Fruit fly (Drosophila melanogaster) whole organism, pupa: ENCODE results near the gene CG33928.

Experiments
- CG10348 ChIP-seq: fragments of 200-800 bp; sonication (Bioruptor generic); IDR thresholded peaks from 2 replicates; pipeline ENCODE4 v1.3.6; 2022; ENCODE audit warnings: missing biosample characterization, missing genetic modification characterization
- CG12605 ChIP-seq: fragments of 200-800 bp; sonication (Bioruptor generic); IDR thresholded peaks from 2 replicates; pipeline ENCODE4 v1.3.6; 2022; ENCODE audit warnings: missing biosample characterization, missing genetic modification characterization
- CG13204 ChIP-seq: fragments of 200-800 bp; sonication (Bioruptor generic); optimal IDR thresholded peaks from 2 replicates; lab custom pipeline; 2018; ENCODE audit warnings: missing biosample characterization, mild to moderate bottlenecking, missing genetic modification characterization, moderate library complexity
- CG14655 ChIP-seq: fragments of 200-800 bp; sonication (Bioruptor generic); optimal IDR thresholded peaks from 3 replicates; lab custom pipeline; 2017; ENCODE audit warnings: mild to moderate bottlenecking, missing biosample characterization, missing genetic modification reagents, missing genetic modification characterization
- CG15710 ChIP-seq: fragments of 200-800 bp; sonication (Bioruptor generic); optimal IDR thresholded peaks from 2 replicates; lab custom pipeline; 2018; ENCODE audit warnings: missing biosample characterization, mild to moderate bottlenecking, missing genetic modification characterization, moderate library complexity
- CG17806 ChIP-seq: fragments of 200-800 bp; sonication (Bioruptor generic); optimal IDR thresholded peaks from 2 replicates; lab custom pipeline; 2018; ENCODE audit warnings: missing biosample characterization, mild to moderate bottlenecking, missing genetic modification characterization, moderate library complexity
- CG32121 ChIP-seq: fragments of 200-800 bp; sonication (Bioruptor generic); IDR thresholded peaks from 2 replicates; pipeline ENCODE4 v1.3.6; 2022; ENCODE audit warnings: missing biosample characterization, missing genetic modification characterization
- CG34367 ChIP-seq: fragments of 200-800 bp; sonication (Bioruptor generic); optimal IDR thresholded peaks from 2 replicates; lab custom pipeline; 2018; ENCODE audit warnings: missing biosample characterization, mild to moderate bottlenecking, missing genetic modification characterization
- CG4496 ChIP-seq: fragments of 200-800 bp; sonication (Bioruptor generic); IDR thresholded peaks from 3 replicates; pipeline ENCODE4 v1.3.6; 2022; ENCODE audit warnings: missing biosample characterization, missing genetic modification characterization
- CG8159 ChIP-seq: fragments of 200-800 bp; sonication (Bioruptor generic); optimal IDR thresholded peaks from 3 replicates; lab custom pipeline; 2018; ENCODE audit warnings: missing biosample characterization, mild to moderate bottlenecking, missing genetic modification characterization, moderate library complexity
- CG8301 ChIP-seq: fragments of 200-800 bp; sonication (Bioruptor generic); optimal IDR thresholded peaks from 2 replicates; lab custom pipeline; 2018; ENCODE audit warnings: missing biosample characterization, mild to moderate bottlenecking, missing genetic modification characterization
- CG9948 ChIP-seq: fragments of 200-800 bp; sonication (Bioruptor generic); optimal IDR thresholded peaks from 2 replicates; lab custom pipeline; 2018; ENCODE audit warnings: missing biosample characterization, mild to moderate bottlenecking, missing genetic modification characterization, moderate library complexity
- D1 ChIP-seq: fragments of 200-800 bp; sonication (Bioruptor generic); optimal IDR thresholded peaks from 2 replicates; lab custom pipeline; 2018; ENCODE audit warnings: missing biosample characterization, mild to moderate bottlenecking, missing genetic modification characterization, moderate library complexity
- EcR ChIP-seq: fragments of 200-800 bp; sonication (Bioruptor generic); optimal IDR thresholded peaks from 3 replicates; lab custom pipeline; 2019; ENCODE audit warnings: missing biosample characterization, missing genetic modification characterization, mild to moderate bottlenecking, moderate library complexity, missing genetic modification reagents
- Ets98B ChIP-seq: fragments of 200-800 bp; sonication (Bioruptor generic); IDR thresholded peaks from 2 replicates; pipeline ENCODE4 v1.3.6; 2022; ENCODE audit warnings: missing biosample characterization, missing genetic modification characterization
- Pif1A ChIP-seq: fragments of 200-800 bp; sonication (Bioruptor generic); optimal IDR thresholded peaks from 3 replicates; lab custom pipeline; 2016; ENCODE audit warnings: missing biosample characterization, missing genetic modification characterization
- Pif1B ChIP-seq: fragments of 200-800 bp; sonication (Bioruptor generic); optimal IDR thresholded peaks from 3 replicates; lab custom pipeline; 2016; ENCODE audit warnings: missing biosample characterization, missing genetic modification characterization
- Snoo ChIP-seq: fragments of 200-800 bp; sonication (Bioruptor generic); optimal IDR thresholded peaks from 3 replicates; lab custom pipeline; 2017; ENCODE audit warnings: missing biosample characterization, mild to moderate bottlenecking, missing genetic modification characterization, inconsistent platforms
- fd96Ca ChIP-seq: fragments of 200-800 bp; sonication (Bioruptor generic); IDR thresholded peaks from 3 replicates; pipeline ENCODE4 v1.3.6; 2022; ENCODE audit warnings: missing biosample characterization, missing genetic modification characterization
- gl ChIP-seq: fragments of 200-800 bp; sonication (Bioruptor generic); optimal IDR thresholded peaks from 2 replicates; lab custom pipeline; 2018; ENCODE audit warnings: missing biosample characterization, mild to moderate bottlenecking, missing genetic modification characterization
- rn ChIP-seq: fragments of 200-800 bp; sonication (Bioruptor generic); IDR thresholded peaks from 2 replicates; pipeline ENCODE4 v1.3.6; 2022; ENCODE audit warnings: missing biosample characterization, missing genetic modification characterization

The CG33928 gene

dm6 chr2L:17389104-17389503, 47.3 kb downstream of the CG33928 start:
- TF ChIP-seq Pif1A (GFP tag; lab: Kevin White, UChicago) (peak; percentile 37), gl (tag; lab: Kevin White, UChicago) (peak; percentile 67), CG14655 (GFP tag; lab: Kevin White, UChicago) (peak; percentile 13), D1 (tag; lab: Kevin White, UChicago) (no peak), rn (GFP tag; lab: Robert Waterston, UW) (no peak), CG10348 (GFP tag; lab: Robert Waterston, UW) (no peak), CG17806 (no peak), CG8301 (tag; lab: Kevin White, UChicago) (no peak), CG9948 (tag; lab: Kevin White, UChicago) (no peak), CG34367 (tag; lab: Kevin White, UChicago) (peak; percentile 36), Pif1B (GFP tag; lab: Kevin White, UChicago) (peak; percentile 45), CG12605 (peak; percentile 78), CG13204 (no peak), Snoo (tag; lab: Kevin White, UChicago) (peak; percentile 50), CG32121 (GFP tag; lab: Robert Waterston, UW) (peak; percentile 54), CG8159 (tag; lab: Kevin White, UChicago) (peak; percentile 49), Ets98B (GFP tag; lab: Robert Waterston, UW) (peak; percentile 69), CG4496 (GFP tag; lab: Robert Waterston, UW) (peak; percentile 82; the same call in 2 of the 3 replicates), fd96Ca (GFP tag; lab: Robert Waterston, UW) (no peak), EcR (peak; percentile 43), CG15710 (tag; lab: Kevin White, UChicago) (peak; percentile 14)
- TF ChIP-seq, all 21 proteins: peak for 13

dm6 chr2L:17387735-17388367, 48.5 kb downstream of the CG33928 start:
- TF ChIP-seq fd96Ca (GFP tag; lab: Robert Waterston, UW) = no peak
- TF ChIP-seq Snoo (tag; lab: Kevin White, UChicago) = no peak
- no peak for TF ChIP-seq gl (tag; lab: Kevin White, UChicago)
- no peak for TF ChIP-seq CG12605
- no peak for TF ChIP-seq CG4496 (GFP tag; lab: Robert Waterston, UW)
- no peak for TF ChIP-seq Pif1B (GFP tag; lab: Kevin White, UChicago)
- TF ChIP-seq, all 21 proteins: peak for 0
